Worm (Caenorhabditis elegans) whole organism, late embryonic: ENCODE measurements around the gene srg-11.

Experiments
- C08G9.2 ChIP-seq: sonication (generic microtip); optimal IDR thresholded peaks from 2 replicates; lab custom pipeline; 2016; ENCODE audit warnings: mild to moderate bottlenecking, missing genetic modification characterization, moderate library complexity, missing compliant biosample characterization
- T23F11.4 ChIP-seq: fragments of 200-800 bp; sonication (Bioruptor generic); optimal IDR thresholded peaks from 2 replicates; lab custom pipeline; 2018; ENCODE audit warnings: mild to moderate bottlenecking, missing genetic modification characterization, missing compliant biosample characterization
- ahr-1 ChIP-seq: sonication (generic microtip); optimal IDR thresholded peaks from 2 replicates; lab custom pipeline; 2016; ENCODE audit warnings: missing genetic modification characterization, missing compliant biosample characterization
- ceh-14 ChIP-seq: sonication (generic microtip); optimal IDR thresholded peaks from 2 replicates; lab custom pipeline; 2016; ENCODE audit warnings: missing genotype, missing genetic modification characterization, missing compliant biosample characterization
- ceh-18 ChIP-seq: sonication (generic microtip); optimal IDR thresholded peaks from 2 replicates; lab custom pipeline; 2016; ENCODE audit warnings: missing genetic modification characterization, missing compliant biosample characterization
- ceh-19 ChIP-seq: fragments of 200-800 bp; sonication (Bioruptor generic); optimal IDR thresholded peaks from 2 replicates; lab custom pipeline; 2018; ENCODE audit warnings: mild to moderate bottlenecking, missing genetic modification characterization, missing compliant biosample characterization
- ceh-2 ChIP-seq: sonication (generic microtip); optimal IDR thresholded peaks from 2 replicates; lab custom pipeline; 2016; ENCODE audit warnings: missing genotype, missing genetic modification characterization, missing compliant biosample characterization
- ceh-31 ChIP-seq: sonication (generic microtip); optimal IDR thresholded peaks from 2 replicates; lab custom pipeline; 2016; ENCODE audit warnings: missing genetic modification characterization, missing compliant biosample characterization
- ceh-34 ChIP-seq: sonication (generic microtip); optimal IDR thresholded peaks from 2 replicates; lab custom pipeline; 2016; ENCODE audit warnings: mild to moderate bottlenecking, missing genetic modification characterization, missing compliant biosample characterization
- ceh-48 ChIP-seq: sonication (generic microtip); optimal IDR thresholded peaks from 2 replicates; lab custom pipeline; 2016; ENCODE audit warnings: missing genetic modification characterization, inconsistent platforms, missing compliant biosample characterization
- dve-1 ChIP-seq: sonication (generic microtip); optimal IDR thresholded peaks from 2 replicates; lab custom pipeline; 2017; ENCODE audit warnings: antibody characterized with exemption, mild to moderate bottlenecking, missing genetic modification characterization, missing compliant biosample characterization
- ets-4 ChIP-seq: sonication (generic microtip); optimal IDR thresholded peaks from 2 replicates; lab custom pipeline; 2016; ENCODE audit warnings: missing genetic modification characterization, missing compliant biosample characterization
- eyg-1 ChIP-seq: sonication (generic microtip); optimal IDR thresholded peaks from 2 replicates; lab custom pipeline; 2016; ENCODE audit warnings: missing genotype, missing genetic modification characterization, missing compliant biosample characterization
- fax-1 ChIP-seq: sonication (generic microtip); optimal IDR thresholded peaks from 2 replicates; lab custom pipeline; 2016; ENCODE audit warnings: missing genotype, missing genetic modification characterization, missing compliant biosample characterization
- fkh-10 ChIP-seq: fragments of 150-350 bp; optimal IDR thresholded peaks from 2 replicates; lab custom pipeline; 2014; ENCODE audit warnings: missing biosample characterization, missing genetic modification reagents, missing genetic modification characterization
- gmeb-2 ChIP-seq: sonication (generic microtip); optimal IDR thresholded peaks from 2 replicates; lab custom pipeline; 2016; ENCODE audit warnings: missing genetic modification characterization, inconsistent platforms, missing compliant biosample characterization
- hlh-13 ChIP-seq: fragments of 200-800 bp; sonication (Bioruptor generic); optimal IDR thresholded peaks from 2 replicates; lab custom pipeline; 2018; ENCODE audit warnings: mild to moderate bottlenecking, missing genetic modification characterization, missing compliant biosample characterization
- hlh-15 ChIP-seq: sonication (generic microtip); optimal IDR thresholded peaks from 2 replicates; lab custom pipeline; 2016; ENCODE audit warnings: missing genetic modification characterization, missing compliant biosample characterization
- hlh-30 ChIP-seq: sonication (generic microtip); optimal IDR thresholded peaks from 2 replicates; lab custom pipeline; 2017; ENCODE audit warnings: antibody characterized with exemption, missing genetic modification characterization, missing compliant biosample characterization; ENCODE audit not compliant: insufficient read depth
- hlh-6 ChIP-seq: sonication (generic microtip); optimal IDR thresholded peaks from 2 replicates; lab custom pipeline; 2016; ENCODE audit warnings: missing genotype, missing genetic modification characterization, missing compliant biosample characterization
- hlh-8 ChIP-seq: sonication (generic microtip); optimal IDR thresholded peaks from 2 replicates; lab custom pipeline; 2016; ENCODE audit warnings: missing genotype, missing genetic modification characterization, missing compliant biosample characterization
- lim-6 ChIP-seq: sonication (generic microtip); optimal IDR thresholded peaks from 2 replicates; lab custom pipeline; 2016; ENCODE audit warnings: missing genetic modification characterization, missing compliant biosample characterization
- lin-11 ChIP-seq: fragments of 200-800 bp; sonication (Bioruptor generic); optimal IDR thresholded peaks from 2 replicates; lab custom pipeline; 2018; ENCODE audit warnings: mild to moderate bottlenecking, missing genetic modification characterization, missing compliant biosample characterization
- mec-3 ChIP-seq: sonication (generic microtip); optimal IDR thresholded peaks from 2 replicates; lab custom pipeline; 2016; ENCODE audit warnings: borderline replicate concordance, missing genetic modification characterization, missing compliant biosample characterization
- nfya-1 ChIP-seq: sonication (generic microtip); optimal IDR thresholded peaks from 2 replicates; lab custom pipeline; 2017; ENCODE audit warnings: missing genetic modification characterization, mild to moderate bottlenecking, missing compliant biosample characterization, antibody characterized with exemption, moderate library complexity
- nhr-11 ChIP-seq: fragments of 150-350 bp; optimal IDR thresholded peaks from 2 replicates; lab custom pipeline; 2014; ENCODE audit warnings: missing biosample characterization, missing genetic modification characterization
- nhr-232 ChIP-seq: sonication (generic microtip); optimal IDR thresholded peaks from 2 replicates; lab custom pipeline; 2016; ENCODE audit warnings: missing genetic modification characterization, missing compliant biosample characterization
- pat-9 ChIP-seq: fragments of 200-800 bp; sonication (Bioruptor generic); optimal IDR thresholded peaks from 2 replicates; lab custom pipeline; 2018; ENCODE audit warnings: mild to moderate bottlenecking, missing genetic modification characterization, moderate library complexity, missing compliant biosample characterization
- pros-1 ChIP-seq: fragments of 150-350 bp; optimal IDR thresholded peaks from 2 replicates; lab custom pipeline; 2014; ENCODE audit warnings: missing biosample characterization, missing genetic modification reagents, missing genetic modification characterization
- rnt-1 ChIP-seq: sonication (generic microtip); optimal IDR thresholded peaks from 2 replicates; lab custom pipeline; 2016; ENCODE audit warnings: missing genetic modification characterization, missing compliant biosample characterization
- sdc-2 ChIP-seq: sonication (generic microtip); optimal IDR thresholded peaks from 2 replicates; lab custom pipeline; 2016; ENCODE audit warnings: missing genotype, missing genetic modification characterization, missing compliant biosample characterization
- sox-4 ChIP-seq: sonication (generic microtip); optimal IDR thresholded peaks from 2 replicates; lab custom pipeline; 2017; ENCODE audit warnings: mild to moderate bottlenecking, missing genetic modification characterization, inconsistent platforms, missing compliant biosample characterization
- syd-9 ChIP-seq: sonication (generic microtip); optimal IDR thresholded peaks from 2 replicates; lab custom pipeline; 2016; ENCODE audit warnings: mild to moderate bottlenecking, missing genetic modification characterization, moderate library complexity, missing compliant biosample characterization
- tbx-2 ChIP-seq: sonication (generic microtip); optimal IDR thresholded peaks from 2 replicates; lab custom pipeline; 2016; ENCODE audit warnings: missing genetic modification characterization, missing compliant biosample characterization
- tbx-7 ChIP-seq: sonication (generic microtip); optimal IDR thresholded peaks from 2 replicates; lab custom pipeline; 2016; ENCODE audit warnings: missing genotype, missing genetic modification characterization, missing compliant biosample characterization
- unc-3 ChIP-seq, 2 experiments: fragments of 200-800 bp in 1 of 2; sonication (Bioruptor generic) in 1 of 2; sonication (generic microtip) in 1 of 2; conservative IDR thresholded peaks in 1 of 2; optimal IDR thresholded peaks in 1 of 2; 2 replicates each; pipeline versions ENCODE4 v1.3.6 to Lab custom; 2016 to 2022; ENCODE audit warnings: missing compliant biosample characterization in 2 of 2, missing genetic modification characterization in 2 of 2, missing genetic modification reagents in 1 of 2
- unc-42 ChIP-seq: sonication (generic microtip); optimal IDR thresholded peaks from 2 replicates; lab custom pipeline; 2016; ENCODE audit warnings: missing genotype, missing genetic modification characterization, missing compliant biosample characterization
- unc-55 ChIP-seq: sonication (generic microtip); optimal IDR thresholded peaks from 2 replicates; lab custom pipeline; 2017; ENCODE audit warnings: missing biosample characterization, missing genetic modification reagents, missing genetic modification characterization

Gene srg-11

DNA sequence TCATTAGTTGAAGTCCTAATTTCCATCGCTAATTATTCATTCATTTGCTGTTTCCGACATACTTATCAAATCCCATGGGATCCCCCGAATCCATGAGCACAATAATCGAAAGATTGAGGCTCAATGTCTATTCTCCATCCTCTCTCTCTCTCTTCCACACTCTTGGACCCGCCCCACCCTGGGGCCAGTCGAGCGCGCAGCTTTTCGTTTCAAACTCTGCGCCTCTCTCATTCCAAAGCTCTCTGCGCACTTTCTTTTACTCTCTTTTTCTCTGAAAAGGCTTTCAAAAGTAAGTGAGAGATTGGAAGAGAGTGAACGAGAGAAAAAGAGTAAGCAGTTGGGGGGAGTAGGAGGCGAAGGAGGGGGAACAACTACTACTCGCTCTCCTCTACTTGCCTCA lies 41.9 kb downstream of the srg-11 start, which contains the start of gene acy-1:
acy-1 (plus strand) TSS at position 346 of the 400 bp plus-strand sequence.
- TF ChIP-seq ceh-19 (GFP tag; lab: Kevin White, UChicago): peak; percentile 2
- TF ChIP-seq fkh-10 (GFP tag; lab: Kevin White, UChicago): no peak
- TF ChIP-seq unc-42: peak; percentile 80
- no peak for TF ChIP-seq gmeb-2
- peak; percentile 79 for TF ChIP-seq ceh-34 (tag; lab: Kevin White, UChicago)
- no peak for TF ChIP-seq hlh-15 (tag; lab: Kevin White, UChicago)
- no peak for TF ChIP-seq lim-6 (tag; lab: Kevin White, UChicago)
- peak; percentile 57; the same call in 1 of the 2 replicates for TF ChIP-seq unc-3 (GFP tag; conservative IDR thresholded peaks at IDR 0.05; lab: Robert Waterston, UW)
- TF ChIP-seq unc-3 (tag; optimal IDR thresholded peaks at IDR 0.05; lab: Kevin White, UChicago): peak; percentile 91
- peak; percentile 90 for TF ChIP-seq unc-55 (GFP tag; lab: Kevin White, UChicago)
- TF ChIP-seq hlh-30 (tag; lab: Kevin White, UChicago): peak; percentile 38
- TF ChIP-seq pat-9: no peak
- peak; percentile 38 for TF ChIP-seq ceh-2 (tag; lab: Kevin White, UChicago)
- TF ChIP-seq sdc-2 (tag; lab: Kevin White, UChicago): peak; percentile 40
- no peak for TF ChIP-seq ceh-48
- TF ChIP-seq hlh-8: peak; percentile 18
- no peak for TF ChIP-seq ahr-1 (tag; lab: Kevin White, UChicago)
- no peak for TF ChIP-seq nhr-232
- TF ChIP-seq ceh-31: peak; percentile 84
- TF ChIP-seq rnt-1 (tag; lab: Kevin White, UChicago): peak; percentile 67
- TF ChIP-seq dve-1 (tag; lab: Kevin White, UChicago): peak; percentile 61
- no peak for TF ChIP-seq T23F11.4 (GFP tag; lab: Kevin White, UChicago)
- TF ChIP-seq mec-3: no peak
- TF ChIP-seq hlh-6 (tag; lab: Kevin White, UChicago): no peak
- no peak for TF ChIP-seq lin-11 (tag; lab: Kevin White, UChicago)
- peak; percentile 89 for TF ChIP-seq ceh-18
- peak; percentile 77 for TF ChIP-seq ceh-14
- no peak for TF ChIP-seq nhr-11
- TF ChIP-seq fax-1 (tag; lab: Kevin White, UChicago): no peak
- peak; percentile 79 for TF ChIP-seq tbx-2 (tag; lab: Kevin White, UChicago)
- peak; percentile 0 for TF ChIP-seq eyg-1 (tag; lab: Kevin White, UChicago)
- TF ChIP-seq syd-9 (tag; lab: Kevin White, UChicago): peak; percentile 1
- no peak for TF ChIP-seq hlh-13 (GFP tag; lab: Kevin White, UChicago)
- TF ChIP-seq nfya-1: peak; percentile 90
- no peak for TF ChIP-seq tbx-7 (tag; lab: Kevin White, UChicago)
- TF ChIP-seq pros-1 (tag; lab: Kevin White, UChicago): no peak
- TF ChIP-seq sox-4: peak; percentile 25
- TF ChIP-seq ets-4 (tag; lab: Kevin White, UChicago): peak; percentile 50
- TF ChIP-seq C08G9.2 (tag; lab: Kevin White, UChicago): peak; percentile 65
- TF ChIP-seq, all 69 proteins: peak for 21

DNA sequence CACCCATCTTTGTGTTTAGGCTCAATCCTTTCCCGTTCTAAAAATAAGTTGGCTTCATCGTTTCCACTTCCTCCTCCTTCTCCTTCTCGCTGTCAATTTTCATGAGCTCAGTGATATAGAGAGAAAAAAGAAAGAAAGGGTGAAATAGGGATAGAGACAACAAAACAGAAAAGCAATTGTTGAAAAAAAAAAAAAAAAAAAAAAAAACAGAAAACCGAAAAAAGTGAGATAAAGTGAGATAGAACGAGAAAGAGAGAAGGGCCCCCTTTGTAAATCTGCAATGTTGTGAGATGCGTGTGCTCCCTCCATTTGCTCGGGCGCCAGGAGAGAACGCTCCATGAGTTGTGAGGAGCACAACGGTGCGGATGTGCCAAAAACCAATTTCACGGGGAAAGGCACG lies 44.1 kb downstream of the srg-11 start:
- TF ChIP-seq ceh-18 (peak; percentile 14), pros-1 (tag; lab: Kevin White, UChicago) (no peak), unc-42 (peak; percentile 17)
